Fruit fly (Drosophila melanogaster) whole organism, embryonic: ENCODE measurements around the gene CG33127.
A peak's percentile ranks its signal among the peaks of the same experiment; 100 is the strongest.

Source experiments
- Abd-B ChIP-seq: fragments of 200-800 bp; sonication (Bioruptor generic); optimal IDR thresholded peaks from 2 replicates; lab custom pipeline; 2018; ENCODE audit warnings: missing biosample characterization, mild to moderate bottlenecking, missing genetic modification characterization, moderate library complexity
- CG13624 ChIP-seq: fragments of 200-800 bp; sonication (Bioruptor generic); optimal IDR thresholded peaks from 2 replicates; lab custom pipeline; 2016; ENCODE audit warnings: missing biosample characterization, missing genetic modification characterization
- CG15269 ChIP-seq: fragments of 200-800 bp; sonication (Bioruptor generic); optimal IDR thresholded peaks from 2 replicates; lab custom pipeline; 2018; ENCODE audit warnings: missing biosample characterization, mild to moderate bottlenecking, missing genetic modification characterization, moderate library complexity
- CG17186 ChIP-seq: fragments of 200-800 bp; sonication (Bioruptor generic); optimal IDR thresholded peaks from 3 replicates; lab custom pipeline; 2017; ENCODE audit warnings: missing biosample characterization, missing genetic modification reagents, missing genetic modification characterization
- CG17359 ChIP-seq: fragments of 200-800 bp; sonication (Bioruptor generic); optimal IDR thresholded peaks from 3 replicates; lab custom pipeline; 2018; ENCODE audit warnings: missing biosample characterization, mild to moderate bottlenecking, missing genetic modification characterization, moderate library complexity
- CG17612 ChIP-seq: fragments of 200-800 bp; sonication (Bioruptor generic); IDR thresholded peaks from 2 replicates; pipeline ENCODE4 v1.3.6; 2022; ENCODE audit warnings: missing biosample characterization, missing genetic modification characterization
- CG18011 ChIP-seq: fragments of 200-800 bp; sonication (Bioruptor generic); optimal IDR thresholded peaks from 2 replicates; lab custom pipeline; 2017; ENCODE audit warnings: missing biosample characterization, missing genetic modification characterization, mild to moderate bottlenecking, moderate library complexity, missing genotype
- CG1832 ChIP-seq: fragments of 200-800 bp; sonication (Bioruptor generic); optimal IDR thresholded peaks from 2 replicates; lab custom pipeline; 2017; ENCODE audit warnings: missing biosample characterization, mild to moderate bottlenecking, missing genetic modification characterization, inconsistent platforms
- CG3838 ChIP-seq: fragments of 200-800 bp; sonication (Bioruptor generic); optimal IDR thresholded peaks from 3 replicates; lab custom pipeline; 2016; ENCODE audit warnings: missing biosample characterization, missing genetic modification characterization
- CG4328 ChIP-seq: fragments of 200-800 bp; sonication (Bioruptor generic); optimal IDR thresholded peaks from 3 replicates; lab custom pipeline; 2017; ENCODE audit warnings: missing biosample characterization, missing genetic modification reagents, missing genetic modification characterization
- CG6272 ChIP-seq: fragments of 200-800 bp; sonication (Bioruptor generic); IDR thresholded peaks from 2 replicates; pipeline ENCODE4 v1.3.6; 2022; ENCODE audit warnings: missing biosample characterization, missing genetic modification characterization
- CG7556 ChIP-seq: fragments of 200-800 bp; sonication (Bioruptor generic); optimal IDR thresholded peaks from 2 replicates; lab custom pipeline; 2017; ENCODE audit warnings: missing biosample characterization, mild to moderate bottlenecking, missing genetic modification characterization
- CG8388 ChIP-seq: fragments of 200-800 bp; sonication (Bioruptor generic); optimal IDR thresholded peaks from 2 replicates; lab custom pipeline; 2019; ENCODE audit warnings: missing biosample characterization, mild to moderate bottlenecking, missing genetic modification characterization, moderate library complexity
- CG8765 ChIP-seq: fragments of 200-800 bp; sonication (Bioruptor generic); IDR thresholded peaks from 2 replicates; pipeline ENCODE4 v1.3.6; 2022; ENCODE audit warnings: missing biosample characterization, missing genetic modification characterization
- Chrac-16 ChIP-seq: fragments of 200-800 bp; sonication (Bioruptor generic); optimal IDR thresholded peaks from 3 replicates; lab custom pipeline; 2016; ENCODE audit warnings: missing biosample characterization, missing genetic modification characterization
- Dad ChIP-seq: fragments of 200-800 bp; sonication (Bioruptor generic); optimal IDR thresholded peaks from 3 replicates; lab custom pipeline; 2016; ENCODE audit warnings: missing biosample characterization, missing genetic modification characterization
- Deaf1 ChIP-seq: fragments of 200-800 bp; optimal IDR thresholded peaks from 3 replicates; lab custom pipeline; 2019; ENCODE audit warnings: missing biosample characterization, mild to moderate bottlenecking, missing genetic modification characterization, moderate library complexity
- Dll ChIP-seq: fragments of 200-800 bp; sonication (Bioruptor generic); IDR thresholded peaks from 4 replicates; pipeline ENCODE4 v1.3.6; 2022; ENCODE audit warnings: missing biosample characterization, missing genetic modification characterization; ENCODE audit not compliant: partially characterized antibody
- GATAe ChIP-seq: fragments of 200-800 bp; sonication (Bioruptor generic); conservative IDR thresholded peaks from 2 replicates; pipeline ENCODE4 v1.3.6; 2022; ENCODE audit warnings: missing biosample characterization, missing genetic modification characterization
- HHEX ChIP-seq: fragments of 200-800 bp; sonication (Bioruptor generic); optimal IDR thresholded peaks from 3 replicates; lab custom pipeline; 2017; ENCODE audit warnings: missing biosample characterization, mild to moderate bottlenecking, missing genetic modification characterization, missing genetic modification reagents
- HLH54F ChIP-seq: fragments of 200-800 bp; sonication (Bioruptor generic); optimal IDR thresholded peaks from 3 replicates; lab custom pipeline; 2016; ENCODE audit warnings: missing biosample characterization, missing genetic modification characterization
- HmgZ ChIP-seq: fragments of 200-800 bp; sonication (Bioruptor generic); optimal IDR thresholded peaks from 2 replicates; lab custom pipeline; 2018; ENCODE audit warnings: missing biosample characterization, mild to moderate bottlenecking, missing genetic modification characterization
- Jarid2 ChIP-seq: fragments of 200-800 bp; sonication (Bioruptor generic); optimal IDR thresholded peaks from 3 replicates; lab custom pipeline; 2017; ENCODE audit warnings: mild to moderate bottlenecking, missing biosample characterization, missing genetic modification reagents, missing genetic modification characterization
- Kr ChIP-seq: fragments of 200-800 bp; sonication (Bioruptor generic); optimal IDR thresholded peaks from 2 replicates; lab custom pipeline; 2017; ENCODE audit warnings: missing biosample characterization, mild to moderate bottlenecking, missing genetic modification characterization
- MESR4 ChIP-seq: fragments of 200-800 bp; sonication (Bioruptor generic); optimal IDR thresholded peaks from 2 replicates; lab custom pipeline; 2018; ENCODE audit warnings: missing biosample characterization, mild to moderate bottlenecking, missing genetic modification characterization, moderate library complexity
- Pdp1 ChIP-seq, 2 experiments: fragments of 200-800 bp; sonication (Bioruptor generic); optimal IDR thresholded peaks; 3 replicates each; lab custom pipeline; 2016; ENCODE audit warnings: missing biosample characterization in 2 of 2, missing genetic modification characterization in 2 of 2, mild to moderate bottlenecking in 1 of 2, moderate library complexity in 1 of 2
- Rfx ChIP-seq: fragments of 200-800 bp; sonication (Bioruptor generic); IDR thresholded peaks from 2 replicates; pipeline ENCODE4 v1.3.6; 2022; ENCODE audit warnings: missing biosample characterization, missing genetic modification characterization
- Scr ChIP-seq: fragments of 200-800 bp; sonication (Bioruptor generic); IDR thresholded peaks from 2 replicates; pipeline ENCODE4 v1.3.6; 2022; ENCODE audit warnings: missing biosample characterization, missing genetic modification characterization; ENCODE audit not compliant: partially characterized antibody
- Taf1 ChIP-seq: fragments of 200-800 bp; sonication (Bioruptor generic); IDR thresholded peaks from 2 replicates; pipeline ENCODE4 v1.3.6; 2022; ENCODE audit warnings: missing biosample characterization, missing genetic modification characterization
- br ChIP-seq: fragments of >200 bp; optimal IDR thresholded peaks from 2 replicates; lab custom pipeline; 2017
- bsh ChIP-seq, 2 experiments: fragments of 200-800 bp; sonication (Bioruptor generic); optimal IDR thresholded peaks; 2 replicates each; lab custom pipeline; 2017 to 2018; ENCODE audit warnings: mild to moderate bottlenecking in 2 of 2, missing biosample characterization in 2 of 2, missing genetic modification characterization in 2 of 2, moderate library complexity in 1 of 2
- btn ChIP-seq: fragments of 200-800 bp; sonication (Bioruptor generic); optimal IDR thresholded peaks from 2 replicates; lab custom pipeline; 2016; ENCODE audit warnings: missing biosample characterization, missing genetic modification characterization
- chif ChIP-seq, 2 experiments: fragments of 200-800 bp; sonication (Bioruptor generic); optimal IDR thresholded peaks; 3 replicates each; lab custom pipeline; 2016; ENCODE audit warnings: missing biosample characterization in 2 of 2, missing genetic modification characterization in 2 of 2
- croc ChIP-seq: fragments of 200-800 bp; sonication (Bioruptor generic); conservative IDR thresholded peaks from 3 replicates; pipeline ENCODE4 v1.3.6; 2022; ENCODE audit warnings: missing biosample characterization, missing genetic modification characterization
- crol ChIP-seq: fragments of 200-800 bp; sonication (Bioruptor generic); IDR thresholded peaks from 2 replicates; pipeline ENCODE4 v1.3.6; 2022; ENCODE audit warnings: missing biosample characterization, missing genetic modification characterization
- dmrt99B ChIP-seq: fragments of 200-800 bp; sonication (Bioruptor generic); optimal IDR thresholded peaks from 2 replicates; lab custom pipeline; 2018; ENCODE audit warnings: missing biosample characterization, mild to moderate bottlenecking, missing genetic modification characterization, moderate library complexity
- ems ChIP-seq: fragments of 200-800 bp; sonication (Bioruptor generic); optimal IDR thresholded peaks from 3 replicates; lab custom pipeline; 2016; ENCODE audit warnings: missing biosample characterization, missing genetic modification characterization
- en ChIP-seq: fragments of 200-800 bp; sonication (Bioruptor generic); optimal IDR thresholded peaks from 2 replicates; lab custom pipeline; 2016; ENCODE audit warnings: missing biosample characterization, missing genetic modification characterization
- ftz-f1 ChIP-seq: fragments of 200-800 bp; sonication (Bioruptor generic); optimal IDR thresholded peaks from 2 replicates; lab custom pipeline; 2016; ENCODE audit warnings: missing biosample characterization, missing genetic modification characterization
- knrl ChIP-seq: fragments of 200-800 bp; sonication (Bioruptor generic); IDR thresholded peaks from 3 replicates; pipeline ENCODE4 v1.3.6; 2022; ENCODE audit warnings: missing biosample characterization, missing genetic modification characterization; ENCODE audit not compliant: partially characterized antibody
- lab ChIP-seq: fragments of 200-800 bp; sonication (Bioruptor generic); optimal IDR thresholded peaks from 3 replicates; lab custom pipeline; 2017; ENCODE audit warnings: missing biosample characterization, missing genetic modification characterization, mild to moderate bottlenecking, moderate library complexity, missing genetic modification reagents
- lov ChIP-seq, 2 experiments: fragments of 200-800 bp in 1 of 2; fragments of >200 bp in 1 of 2; sonication (Bioruptor generic) in 1 of 2; IDR thresholded peaks in 1 of 2; optimal IDR thresholded peaks in 1 of 2; 2 replicates in 1 of 2; 3 replicates in 1 of 2; pipeline versions ENCODE4 v1.3.6 to Lab custom; 2017 to 2022; ENCODE audit warnings: missing biosample characterization in 1 of 2, missing genetic modification characterization in 1 of 2
- maf-S ChIP-seq: fragments of 200-800 bp; sonication (Bioruptor generic); optimal IDR thresholded peaks from 2 replicates; lab custom pipeline; 2016; ENCODE audit warnings: missing biosample characterization, missing genetic modification characterization
- mam ChIP-seq: fragments of 200-800 bp; sonication (Bioruptor generic); optimal IDR thresholded peaks from 3 replicates; lab custom pipeline; 2016; ENCODE audit warnings: missing biosample characterization, missing genetic modification characterization
- nerfin-2 ChIP-seq: fragments of 200-800 bp; sonication (Bioruptor generic); IDR thresholded peaks from 2 replicates; pipeline ENCODE4 v1.3.6; 2022; ENCODE audit warnings: missing biosample characterization, missing genetic modification characterization; ENCODE audit not compliant: partially characterized antibody
- peb ChIP-seq: fragments of 200-800 bp; sonication (Bioruptor generic); IDR thresholded peaks from 2 replicates; pipeline ENCODE4 v1.3.6; 2022; ENCODE audit warnings: missing biosample characterization, missing genetic modification characterization
- shn ChIP-seq: fragments of 200-800 bp; sonication (Bioruptor generic); optimal IDR thresholded peaks from 3 replicates; lab custom pipeline; 2016; ENCODE audit warnings: missing biosample characterization, missing genetic modification characterization
- ssp ChIP-seq: fragments of 200-800 bp; sonication (Bioruptor generic); IDR thresholded peaks from 2 replicates; pipeline ENCODE4 v1.3.6; 2022; ENCODE audit warnings: missing biosample characterization, missing genetic modification characterization
- tll ChIP-seq, 2 experiments: fragments of 200-800 bp in 1 of 2; fragments of >200 bp in 1 of 2; sonication (Bioruptor generic) in 1 of 2; optimal IDR thresholded peaks; 2 replicates each; lab custom pipeline; 2017 to 2019; ENCODE audit warnings: missing biosample characterization in 2 of 2, missing genetic modification characterization in 2 of 2, mild to moderate bottlenecking in 1 of 2, moderate library complexity in 1 of 2
- trh ChIP-seq: fragments of 200-800 bp; sonication (Bioruptor generic); optimal IDR thresholded peaks from 2 replicates; lab custom pipeline; 2016; ENCODE audit warnings: missing biosample characterization, missing genetic modification characterization

The CG33127 gene

DNA sequence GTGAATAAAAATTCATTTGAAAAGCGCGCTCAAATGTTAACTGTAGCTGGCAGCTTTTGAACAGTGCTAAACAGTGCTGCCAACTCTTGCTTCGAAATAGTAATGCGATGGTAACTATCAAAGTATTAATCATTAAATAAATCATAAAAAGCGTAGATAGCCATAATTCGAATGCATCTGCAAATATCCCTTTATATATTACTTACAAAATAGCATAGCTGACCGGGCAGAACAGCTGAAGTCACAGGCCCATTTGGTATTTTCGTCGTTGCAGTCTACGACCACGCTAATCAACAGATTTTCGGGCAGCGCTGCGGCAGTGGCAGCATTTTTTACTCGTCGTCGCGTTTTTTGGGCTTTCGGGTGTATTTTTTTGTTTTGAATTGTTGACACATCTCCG, 16.3 kb upstream of the CG33127 start, which contains the start of gene Plc21C (continued):
- TF ChIP-seq HLH54F (GFP tag; lab: Kevin White, UChicago) (peak; percentile 58), mam (GFP tag; lab: Kevin White, UChicago) (peak; percentile 57), Chrac-16 (GFP tag; lab: Kevin White, UChicago) (peak; percentile 44), Rfx (GFP tag; lab: Robert Waterston, UW) (peak; percentile 63; the same call in 1 of the 2 replicates), CG4328 (peak; percentile 58), Scr (peak; percentile 42; the same call in 1 of the 2 replicates), CG18011 (GFP tag; lab: Kevin White, UChicago) (peak; percentile 100), Abd-B (peak; percentile 49), Dad (GFP tag; lab: Kevin White, UChicago) (peak; percentile 27), lab (GFP tag; lab: Kevin White, UChicago) (no peak), CG17612 (GFP tag; lab: Robert Waterston, UW) (no peak), tll (GFP tag; optimal IDR thresholded peaks at IDR 0.05; lab: Kevin White, UChicago) (no peak), maf-S (no peak), GATAe (GFP tag; lab: Robert Waterston, UW) (no peak), crol (no peak), Kr (GFP tag; lab: Kevin White, UChicago) (no peak), en (GFP tag; lab: Kevin White, UChicago) (no peak), bsh (GFP tag; optimal IDR thresholded peaks at IDR 0.05; lab: Kevin White, UChicago) (no peak), lov (optimal IDR thresholded peaks at IDR 0.05; lab: Kevin White, UChicago) (no peak), lov (GFP tag; IDR thresholded peaks at IDR 0.05; lab: Robert Waterston, UW) (no peak), CG1832 (GFP tag; lab: Kevin White, UChicago) (no peak), ems (GFP tag; lab: Kevin White, UChicago) (peak; percentile 53), CG17359 (tag; lab: Kevin White, UChicago) (no peak), Dll (GFP tag; lab: Robert Waterston, UW) (peak; percentile 60; the same call in 3 of the 4 replicates), HmgZ (peak; percentile 80), ssp (GFP tag; lab: Robert Waterston, UW) (peak; percentile 34; the same call in 1 of the 2 replicates), CG6272 (GFP tag; lab: Robert Waterston, UW) (no peak), CG7556 (GFP tag; lab: Kevin White, UChicago) (peak; percentile 43), CG8388 (no peak), nerfin-2 (GFP tag; lab: Robert Waterston, UW) (no peak), HHEX (GFP tag; lab: Kevin White, UChicago) (no peak), trh (GFP tag; lab: Kevin White, UChicago) (no peak), Pdp1 (GFP tag; optimal IDR thresholded peaks at IDR 0.05; lab: Kevin White, UChicago) (peak; percentile 50 to 67), MESR4 (GFP tag; lab: Kevin White, UChicago) (peak; percentile 46), peb (GFP tag; lab: Robert Waterston, UW) (no peak), dmrt99B (tag; lab: Kevin White, UChicago) (peak; percentile 17), CG13624 (GFP tag; lab: Kevin White, UChicago) (peak; percentile 70), croc (GFP tag; lab: Robert Waterston, UW) (no peak), Jarid2 (peak; percentile 16), knrl (peak; percentile 57; the same call in 2 of the 3 replicates), CG17186 (GFP tag; lab: Kevin White, UChicago) (peak; percentile 49), Deaf1 (peak; percentile 74), CG3838 (no peak), Taf1 (no peak), btn (no peak), br (no peak), CG8765 (GFP tag; lab: Robert Waterston, UW) (no peak), ftz-f1 (GFP tag; lab: Kevin White, UChicago) (peak; percentile 16), shn (peak; percentile 34), chif (GFP tag; optimal IDR thresholded peaks at IDR 0.05; lab: Kevin White, UChicago) (peak; percentile 15 to 44), CG15269 (tag; lab: Kevin White, UChicago) (peak; percentile 35)
